Worm (Caenorhabditis elegans): ENCODE data around the gene srh-194.
"Not testable (repeated sequence)": the region's sequence is repeated elsewhere in the genome, so short reads cannot be mapped to it uniquely, and the experiment has no call there.

srh-194 gene

ce11 chrV:4295920-4296319, 2.6 kb upstream of the srh-194 start, which contains the start of gene F47D2.11:
Gene F47D2.11, minus strand, starts transcription at chrV:4296020.
- TF ChIP-seq xnd-1 (tag; optimal IDR thresholded peaks at IDR 0.05) = no peak
- no peak for TF ChIP-seq F57A8.1 (GFP tag; optimal IDR thresholded peaks at IDR 0.05)
- TF ChIP-seq F23B12.7 (tag; optimal IDR thresholded peaks at IDR 0.05; ENCODE audit: insufficient read depth) = no peak
- TF ChIP-seq lin-54 (GFP tag; optimal IDR thresholded peaks at IDR 0.05) = no peak
- TF ChIP-seq madf-6 (GFP tag; IDR thresholded peaks at IDR 0.05) = no peak
- TF ChIP-seq ets-4 (GFP tag; optimal IDR thresholded peaks at IDR 0.05) = no peak
- no peak for TF ChIP-seq let-526 (GFP tag; IDR thresholded peaks at IDR 0.05)
- TF ChIP-seq ekl-4 (GFP tag; IDR thresholded peaks at IDR 0.05) = no peak
- no peak for TF ChIP-seq mel-28 (tag; optimal IDR thresholded peaks at IDR 0.05; ENCODE audit: borderline replicate concordance)
- TF ChIP-seq F37B4.10 (GFP tag; IDR thresholded peaks at IDR 0.05) = no peak
- no peak for TF ChIP-seq egl-44 (GFP tag; IDR thresholded peaks at IDR 0.05)
- TF ChIP-seq mxl-1 (tag; optimal IDR thresholded peaks at IDR 0.05) = no peak
- no peak for TF ChIP-seq bed-2 (GFP tag; IDR thresholded peaks at IDR 0.05)
- no peak for TF ChIP-seq hrde-1 (tag; optimal IDR thresholded peaks at IDR 0.05; ENCODE audit: borderline replicate concordance)

ce11 chrV:4290093-4290492, 3.2 kb downstream of the srh-194 start, which contains the start of gene srh-193:
Gene srh-193, minus strand, starts transcription at chrV:4290193.
- TF ChIP-seq efl-1 (GFP tag; optimal IDR thresholded peaks at IDR 0.05); lin-40 (tag; optimal IDR thresholded peaks at IDR 0.05); attf-3 (GFP tag; conservative IDR thresholded peaks at IDR 0.05): not testable (repeated sequence)

ce11 chrV:4284737-4285136, 8.6 kb downstream of the srh-194 start, which contains the start of gene srt-19:
Gene srt-19, plus strand, starts transcription at chrV:4285037.
- TF ChIP-seq K11D2.4, hmg-20, hsf-1 (GFP tag; IDR thresholded peaks at IDR 0.05): not testable (repeated sequence)

DNA sequence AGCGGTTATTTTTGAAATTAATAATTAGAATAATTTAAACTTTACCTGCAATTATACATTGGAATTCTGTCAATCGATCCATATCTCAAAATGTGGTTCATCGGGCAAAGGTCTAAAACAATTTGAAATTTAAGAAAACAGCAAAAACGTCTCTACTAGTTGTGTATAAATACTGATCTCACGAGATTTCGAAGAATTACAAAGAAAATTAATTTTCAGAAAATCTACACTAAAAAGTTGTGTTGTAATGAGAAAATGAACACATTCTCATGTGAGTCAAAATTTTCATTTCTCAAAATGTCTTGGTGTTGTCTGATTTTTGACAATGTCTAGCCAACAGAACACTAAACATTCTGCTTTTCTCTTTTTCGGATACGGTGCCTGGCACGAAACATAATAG, 11.6 kb downstream of the srh-194 start, which contains the start of gene srt-37:
Gene srt-37 (minus strand): TSS at position 101 of the 400 bp plus-strand sequence.
- TF ChIP-seq Y95B8A.8, bed-1, hsf-1 (GFP tag; IDR thresholded peaks at IDR 0.05): not testable (repeated sequence)

ce11 chrV:4278735-4279134, 14.6 kb downstream of the srh-194 start, which contains the start of gene srt-20:
Gene srt-20, minus strand, starts transcription at chrV:4278835.
- TF ChIP-seq rpc-1 (optimal IDR thresholded peaks at IDR 0.05); rpc-1 (tag; optimal IDR thresholded peaks at IDR 0.05); ama-1 (optimal IDR thresholded peaks at IDR 0.05); ama-1 (GFP tag; optimal IDR thresholded peaks at IDR 0.05); tbx-9 (tag; optimal IDR thresholded peaks at IDR 0.05; ENCODE audit: borderline replicate concordance): not testable (repeated sequence)

DNA sequence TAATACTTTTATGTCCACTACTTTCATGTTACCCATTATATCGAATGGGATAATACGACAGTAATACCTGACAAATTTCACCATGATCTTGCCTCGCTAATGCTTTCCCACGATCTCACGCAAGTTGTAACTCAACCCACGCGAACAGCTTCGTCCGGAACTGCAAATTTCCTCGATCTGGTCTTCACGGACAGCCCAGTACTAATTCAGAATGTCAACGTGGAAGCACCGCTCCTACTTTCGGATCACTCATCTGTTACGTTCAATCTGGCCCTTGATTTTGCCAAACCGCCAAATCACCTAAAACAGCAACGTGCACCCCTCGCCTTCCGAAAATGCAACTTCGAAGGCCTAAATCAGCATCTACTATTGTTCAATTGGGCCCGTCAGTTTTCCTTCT, 20.0 kb downstream of the srh-194 start:
- TF ChIP-seq bed-2 (GFP tag; IDR thresholded peaks at IDR 0.05) (no peak), F49E8.2 (tag; optimal IDR thresholded peaks at IDR 0.05; ENCODE audit: insufficient read depth) (no peak), hsf-1 (GFP tag; IDR thresholded peaks at IDR 0.05) (no peak), unc-62 (GFP tag; optimal IDR thresholded peaks at IDR 0.05) (no peak), T26A5.8 (tag; optimal IDR thresholded peaks at IDR 0.05) (no peak)
